Fruit fly (Drosophila melanogaster) whole organism, wandering third instar larva: ENCODE measurements around the gene CG15543.

Source experiments
- Abd-B ChIP-seq: fragments of >200 bp; optimal IDR thresholded peaks from 2 replicates; lab custom pipeline; 2017; ENCODE audit warnings: missing biosample characterization, missing genetic modification characterization
- CG9705 ChIP-seq: fragments of 200-800 bp; sonication (Bioruptor generic); optimal IDR thresholded peaks from 2 replicates; lab custom pipeline; 2018; ENCODE audit warnings: missing biosample characterization, mild to moderate bottlenecking, missing genetic modification characterization
- CrebA ChIP-seq: fragments of 200-800 bp; sonication (Bioruptor generic); optimal IDR thresholded peaks from 2 replicates; lab custom pipeline; 2016; ENCODE audit warnings: missing biosample characterization, mild to moderate bottlenecking, missing genetic modification characterization, borderline replicate concordance
- Dfd ChIP-seq: fragments of >200 bp; optimal IDR thresholded peaks from 2 replicates; lab custom pipeline; 2017; ENCODE audit warnings: missing biosample characterization, missing genetic modification characterization
- HLH106 ChIP-seq: fragments of 200-800 bp; optimal IDR thresholded peaks from 3 replicates; lab custom pipeline; 2019; ENCODE audit warnings: missing biosample characterization, mild to moderate bottlenecking, missing genetic modification characterization, moderate library complexity
- Hnf4 ChIP-seq: fragments of 200-800 bp; sonication (Bioruptor generic); optimal IDR thresholded peaks from 2 replicates; lab custom pipeline; 2016; ENCODE audit warnings: missing biosample characterization, mild to moderate bottlenecking, missing genetic modification characterization
- Hr78 ChIP-seq: fragments of >200 bp; optimal IDR thresholded peaks from 2 replicates; lab custom pipeline; 2017; ENCODE audit warnings: missing biosample characterization, missing genetic modification characterization
- Jra ChIP-seq: sonication (Bioruptor generic); optimal IDR thresholded peaks from 2 replicates; lab custom pipeline; 2016; ENCODE audit warnings: missing biosample characterization, missing genetic modification characterization
- Mio ChIP-seq: sonication (Bioruptor generic); optimal IDR thresholded peaks from 2 replicates; lab custom pipeline; 2016; ENCODE audit warnings: missing biosample characterization, missing genetic modification characterization
- Myc ChIP-seq: fragments of >200 bp; optimal IDR thresholded peaks from 2 replicates; lab custom pipeline; 2017
- N ChIP-seq: fragments of >200 bp; optimal IDR thresholded peaks from 2 replicates; lab custom pipeline; 2018; ENCODE audit warnings: missing biosample characterization, missing external identifiers, missing genetic modification characterization
- OdsH ChIP-seq: fragments of 200-800 bp; sonication (Bioruptor generic); optimal IDR thresholded peaks from 2 replicates; lab custom pipeline; 2016; ENCODE audit warnings: missing biosample characterization, mild to moderate bottlenecking, missing genetic modification characterization
- Rel ChIP-seq, 2 experiments: fragments of 200-800 bp; sonication (Bioruptor generic) in 1 of 2; optimal IDR thresholded peaks; 2 replicates in 1 of 2; 3 replicates in 1 of 2; lab custom pipeline; 2016 to 2019; ENCODE audit warnings: mild to moderate bottlenecking in 2 of 2, missing biosample characterization in 2 of 2, missing genetic modification characterization in 2 of 2, moderate library complexity in 1 of 2
- Sp1 ChIP-seq: fragments of 200-800 bp; sonication (Bioruptor generic); optimal IDR thresholded peaks from 3 replicates; lab custom pipeline; 2019; ENCODE audit warnings: missing biosample characterization, mild to moderate bottlenecking, missing genetic modification characterization, moderate library complexity
- Vsx2 ChIP-seq: fragments of 200-300, 225-300 bp; sonication (Bioruptor generic); optimal IDR thresholded peaks from 2 replicates; lab custom pipeline; 2018; ENCODE audit warnings: missing biosample characterization, missing genetic modification characterization; ENCODE audit not compliant: partially characterized antibody
- br ChIP-seq: fragments of 200-800 bp; sonication (Bioruptor generic); optimal IDR thresholded peaks from 2 replicates; lab custom pipeline; 2016; ENCODE audit warnings: missing biosample characterization, missing genetic modification characterization
- brk ChIP-seq: fragments of 200-800 bp; sonication (Bioruptor generic); optimal IDR thresholded peaks from 2 replicates; lab custom pipeline; 2016; ENCODE audit warnings: missing biosample characterization, mild to moderate bottlenecking, missing genetic modification characterization
- dl ChIP-seq, 2 experiments: fragments of 175-275, 200-275 bp in 1 of 2; fragments of 200-275 bp in 1 of 2; sonication (Bioruptor generic); optimal IDR thresholded peaks; lab custom pipeline; 2018; ENCODE audit warnings: mild to moderate bottlenecking in 2 of 2, missing biosample characterization in 2 of 2, missing genetic modification characterization in 2 of 2, moderate library complexity in 2 of 2; ENCODE audit not compliant: partially characterized antibody in 2 of 2, insufficient read depth in 1 of 2
- dmrt93B ChIP-seq: fragments of 200-800 bp; sonication (Bioruptor generic); optimal IDR thresholded peaks from 2 replicates; lab custom pipeline; 2018; ENCODE audit warnings: missing biosample characterization, mild to moderate bottlenecking, missing genetic modification characterization
- dsf ChIP-seq: sonication (Bioruptor generic); optimal IDR thresholded peaks from 2 replicates; lab custom pipeline; 2016; ENCODE audit warnings: missing biosample characterization, missing genetic modification characterization, borderline replicate concordance
- ey ChIP-seq: fragments of 200-800 bp; sonication (Bioruptor generic); optimal IDR thresholded peaks from 2 replicates; lab custom pipeline; 2016; ENCODE audit warnings: missing biosample characterization, missing genetic modification characterization
- foxo ChIP-seq, 2 experiments: fragments of 200-800 bp; sonication (Bioruptor generic); optimal IDR thresholded peaks; 2 replicates in 1 of 2; 3 replicates in 1 of 2; lab custom pipeline; 2016 to 2017; ENCODE audit warnings: missing biosample characterization in 2 of 2, missing genetic modification characterization in 2 of 2
- fru ChIP-seq: fragments of 200-800 bp; sonication (Bioruptor generic); optimal IDR thresholded peaks from 3 replicates; lab custom pipeline; 2016; ENCODE audit warnings: missing biosample characterization, mild to moderate bottlenecking, missing genetic modification characterization
- h ChIP-seq: fragments of 200-800 bp; sonication (Bioruptor generic); optimal IDR thresholded peaks from 3 replicates; lab custom pipeline; 2016; ENCODE audit warnings: missing biosample characterization, mild to moderate bottlenecking, missing genetic modification characterization
- jim ChIP-seq: fragments of 175-275, 200-325 bp; sonication (Bioruptor generic); optimal IDR thresholded peaks from 2 replicates; lab custom pipeline; 2016; ENCODE audit warnings: missing biosample characterization, mild to moderate bottlenecking, missing genetic modification characterization
- psq ChIP-seq: fragments of 200-800 bp; sonication (Bioruptor generic); optimal IDR thresholded peaks from 3 replicates; lab custom pipeline; 2017; ENCODE audit warnings: missing biosample characterization, mild to moderate bottlenecking, missing genetic modification characterization, moderate library complexity
- rgr ChIP-seq: fragments of 200-800 bp; sonication (Bioruptor generic); optimal IDR thresholded peaks from 3 replicates; lab custom pipeline; 2016; ENCODE audit warnings: missing biosample characterization, mild to moderate bottlenecking, missing genetic modification characterization
- sage ChIP-seq: fragments of 200-800 bp; sonication (Bioruptor generic); optimal IDR thresholded peaks from 2 replicates; lab custom pipeline; 2016; ENCODE audit warnings: missing biosample characterization, mild to moderate bottlenecking, missing genetic modification characterization
- sv ChIP-seq: fragments of 200-800 bp; sonication (Bioruptor generic); optimal IDR thresholded peaks from 3 replicates; lab custom pipeline; 2016; ENCODE audit warnings: missing biosample characterization, missing genetic modification characterization
- tai ChIP-seq: sonication (Bioruptor generic); optimal IDR thresholded peaks from 2 replicates; lab custom pipeline; 2016; ENCODE audit warnings: missing biosample characterization, missing genetic modification characterization
- woc ChIP-seq: sonication (Bioruptor generic); optimal IDR thresholded peaks from 2 replicates; lab custom pipeline; 2016; ENCODE audit warnings: missing biosample characterization, mild to moderate bottlenecking, missing genetic modification characterization

The CG15543 gene

dm6 chr3R:30754488-30755223 lies 12.0 kb downstream of the CG15543 start:
- TF ChIP-seq Rel (GFP tag; optimal IDR thresholded peaks at IDR 0.05; lab: Kevin White, UChicago) = no peak
- TF ChIP-seq Rel (tag; optimal IDR thresholded peaks at IDR 0.05; lab: Kevin White, UChicago) = no peak
- TF ChIP-seq dsf (GFP tag; lab: Kevin White, UChicago) = no peak
- TF ChIP-seq sage (GFP tag; lab: Kevin White, UChicago) = no peak
- TF ChIP-seq jim (GFP tag; lab: Kevin White, UChicago) = no peak
- no peak for TF ChIP-seq OdsH
- TF ChIP-seq Hr78 (GFP tag; lab: Kevin White, UChicago) = no peak
- no peak for TF ChIP-seq Dfd (GFP tag; lab: Kevin White, UChicago)
- no peak for TF ChIP-seq HLH106 (tag; lab: Kevin White, UChicago)
- TF ChIP-seq h (GFP tag; lab: Kevin White, UChicago) = no peak
- TF ChIP-seq Mio = no peak
- TF ChIP-seq Hnf4 = no peak
- no peak for TF ChIP-seq woc (GFP tag; lab: Kevin White, UChicago)

dm6 chr3R:30756191-30756590 lies 13.5 kb downstream of the CG15543 start:
- no peak for TF ChIP-seq sv (GFP tag; lab: Kevin White, UChicago)
- no peak for TF ChIP-seq N (GFP tag; lab: Kevin White, UChicago)
- TF ChIP-seq CrebA (GFP tag; lab: Kevin White, UChicago) = no peak
- TF ChIP-seq woc (GFP tag; lab: Kevin White, UChicago) = no peak
- no peak for TF ChIP-seq dmrt93B (GFP tag; lab: Kevin White, UChicago)
- no peak for TF ChIP-seq foxo (GFP tag; optimal IDR thresholded peaks at IDR 0.05; lab: Kevin White, UChicago)
- no peak for TF ChIP-seq Abd-B
- TF ChIP-seq Vsx2 (GFP tag; lab: Kevin White, UChicago) = no peak
- TF ChIP-seq Jra (GFP tag; lab: Kevin White, UChicago) = no peak
- TF ChIP-seq Hr78 (GFP tag; lab: Kevin White, UChicago) = no peak
- no peak for TF ChIP-seq Sp1 (GFP tag; lab: Kevin White, UChicago)
- no peak for TF ChIP-seq jim (GFP tag; lab: Kevin White, UChicago)
- TF ChIP-seq HLH106 (tag; lab: Kevin White, UChicago) = no peak
- TF ChIP-seq CG9705 (GFP tag; lab: Kevin White, UChicago) = no peak

dm6 chr3R:30758725-30759714 lies 16.3 kb downstream of the CG15543 start:
- TF ChIP-seq brk (no peak), Rel (GFP tag; optimal IDR thresholded peaks at IDR 0.05; lab: Kevin White, UChicago) (no peak), Rel (tag; optimal IDR thresholded peaks at IDR 0.05; lab: Kevin White, UChicago) (no peak), fru (GFP tag; lab: Kevin White, UChicago) (no peak), Vsx2 (GFP tag; lab: Kevin White, UChicago) (no peak), dmrt93B (GFP tag; lab: Kevin White, UChicago) (no peak), Myc (lab: Kevin White, UChicago) (no peak), foxo (GFP tag; optimal IDR thresholded peaks at IDR 0.05; lab: Kevin White, UChicago) (peak in 1 of 2 experiments; percentile 1), Dfd (GFP tag; lab: Kevin White, UChicago) (no peak)

- peak; percentile 37 for TF ChIP-seq OdsH
- TF ChIP-seq Sp1 (GFP tag; lab: Kevin White, UChicago) = peak; percentile 38
- TF ChIP-seq psq (GFP tag; lab: Kevin White, UChicago) = peak; percentile 39
- TF ChIP-seq HLH106 (tag; lab: Kevin White, UChicago) = peak; percentile 52
- TF ChIP-seq dmrt93B (GFP tag; lab: Kevin White, UChicago) = peak; percentile 22
- TF ChIP-seq CrebA (GFP tag; lab: Kevin White, UChicago) = no peak
- peak; percentile 73 for TF ChIP-seq fru (GFP tag; lab: Kevin White, UChicago)
- TF ChIP-seq tai = no peak
- peak; percentile 70 for TF ChIP-seq h (GFP tag; lab: Kevin White, UChicago)
- TF ChIP-seq dl (GFP tag; optimal IDR thresholded peaks at IDR 0.05; lab: Kevin White, UChicago; ENCODE audit: insufficient read depth in 1 of 2, partially characterized antibody in 2 of 2) = no peak
- peak; percentile 58 for TF ChIP-seq ey (GFP tag; lab: Kevin White, UChicago)
- TF ChIP-seq br (GFP tag; lab: Kevin White, UChicago) = peak; percentile 60
- no peak for TF ChIP-seq sv (GFP tag; lab: Kevin White, UChicago)
- no peak for TF ChIP-seq N (GFP tag; lab: Kevin White, UChicago)
- TF ChIP-seq foxo (GFP tag; optimal IDR thresholded peaks at IDR 0.05; lab: Kevin White, UChicago) = peak in 1 of 2 experiments; percentile 72
- peak; percentile 66 for TF ChIP-seq woc (GFP tag; lab: Kevin White, UChicago)
- TF ChIP-seq Hnf4 = peak; percentile 17
- peak; percentile 48 for TF ChIP-seq rgr (GFP tag; lab: Kevin White, UChicago)
- peak; percentile 32 for TF ChIP-seq sage (GFP tag; lab: Kevin White, UChicago)
Measured at dm6 chr3R:30761140-30761539, 18.5 kb downstream of the CG15543 start.
